Fruit fly (Drosophila melanogaster) whole organism, embryonic: Measurements from ENCODE around the gene CG31109.

Source experiments
- Asciz ChIP-seq: fragments of 200-800 bp; sonication (Bioruptor generic); optimal IDR thresholded peaks from 2 replicates; lab custom pipeline; 2017; ENCODE audit warnings: missing biosample characterization, mild to moderate bottlenecking, missing genetic modification characterization, missing genetic modification reagents
- B-H1 ChIP-seq: fragments of 200-800 bp; sonication (Bioruptor generic); IDR thresholded peaks from 3 replicates; pipeline ENCODE4 v1.3.6; 2022; ENCODE audit warnings: missing biosample characterization, missing genetic modification characterization
- CG10321 ChIP-seq: fragments of 200-800 bp; sonication (Bioruptor generic); IDR thresholded peaks from 2 replicates; pipeline ENCODE4 v1.3.6; 2022; ENCODE audit warnings: missing biosample characterization, missing genetic modification characterization
- CG11093 ChIP-seq: fragments of 200-800 bp; sonication (Bioruptor generic); IDR thresholded peaks from 3 replicates; pipeline ENCODE4 v1.3.6; 2022; ENCODE audit warnings: missing biosample characterization, missing genetic modification characterization
- CG12071 ChIP-seq: fragments of 200-800 bp; sonication (Bioruptor generic); optimal IDR thresholded peaks from 3 replicates; lab custom pipeline; 2018; ENCODE audit warnings: missing biosample characterization, mild to moderate bottlenecking, missing genetic modification characterization
- CG12219 ChIP-seq: fragments of 200-800 bp; sonication (Bioruptor generic); optimal IDR thresholded peaks from 3 replicates; lab custom pipeline; 2018; ENCODE audit warnings: missing biosample characterization, mild to moderate bottlenecking, missing genetic modification characterization
- CG13775 ChIP-seq: fragments of 200-800 bp; sonication (Bioruptor generic); optimal IDR thresholded peaks from 3 replicates; lab custom pipeline; 2017; ENCODE audit warnings: missing biosample characterization, mild to moderate bottlenecking, missing genetic modification characterization
- CG14441 ChIP-seq: fragments of 200-800 bp; sonication (Bioruptor generic); IDR thresholded peaks from 2 replicates; pipeline ENCODE4 v1.3.6; 2022; ENCODE audit warnings: missing biosample characterization, missing genetic modification characterization
- CG14710 ChIP-seq: fragments of 200-800 bp; sonication (Bioruptor generic); optimal IDR thresholded peaks from 3 replicates; lab custom pipeline; 2019; ENCODE audit warnings: missing biosample characterization, mild to moderate bottlenecking, missing genetic modification characterization, moderate library complexity
- CG17328 ChIP-seq: fragments of 200-800 bp; sonication (Bioruptor generic); IDR thresholded peaks from 2 replicates; pipeline ENCODE4 v1.3.6; 2022; ENCODE audit warnings: missing biosample characterization, missing genetic modification characterization
- CG17612 ChIP-seq: fragments of 200-800 bp; sonication (Bioruptor generic); IDR thresholded peaks from 2 replicates; pipeline ENCODE4 v1.3.6; 2022; ENCODE audit warnings: missing biosample characterization, missing genetic modification characterization
- CG2120 ChIP-seq: fragments of 200-800 bp; sonication (Bioruptor generic); optimal IDR thresholded peaks from 3 replicates; lab custom pipeline; 2016; ENCODE audit warnings: missing biosample characterization, missing genetic modification characterization
- CG2199 ChIP-seq: fragments of 200-800 bp; sonication (Bioruptor generic); IDR thresholded peaks from 3 replicates; pipeline ENCODE4 v1.3.6; 2022; ENCODE audit warnings: missing biosample characterization, missing genetic modification characterization
- CG2889 ChIP-seq: fragments of 200-800 bp; sonication (Bioruptor generic); IDR thresholded peaks from 3 replicates; pipeline ENCODE4 v1.3.6; 2022; ENCODE audit warnings: missing biosample characterization, missing genetic modification characterization
- CG31224 ChIP-seq: fragments of 200-800 bp; sonication (Bioruptor generic); IDR thresholded peaks from 2 replicates; pipeline ENCODE4 v1.3.6; 2022; ENCODE audit warnings: missing biosample characterization, missing genetic modification characterization
- CG32772 ChIP-seq: fragments of 200-800 bp; sonication (Bioruptor generic); IDR thresholded peaks from 2 replicates; pipeline ENCODE4 v1.3.6; 2022; ENCODE audit warnings: missing biosample characterization, missing genetic modification characterization
- CG34376 ChIP-seq: fragments of 200-800 bp; sonication (Bioruptor generic); optimal IDR thresholded peaks from 2 replicates; lab custom pipeline; 2018; ENCODE audit warnings: missing biosample characterization, mild to moderate bottlenecking, missing genetic modification characterization
- CG3838 ChIP-seq: fragments of 200-800 bp; sonication (Bioruptor generic); optimal IDR thresholded peaks from 3 replicates; lab custom pipeline; 2016; ENCODE audit warnings: missing biosample characterization, missing genetic modification characterization
- CG4404 ChIP-seq: fragments of 200-800 bp; sonication (Bioruptor generic); IDR thresholded peaks from 2 replicates; pipeline ENCODE4 v1.3.6; 2022; ENCODE audit warnings: missing biosample characterization, missing genetic modification characterization
- CG4424 ChIP-seq: fragments of 200-800 bp; sonication (Bioruptor generic); optimal IDR thresholded peaks from 3 replicates; lab custom pipeline; 2016; ENCODE audit warnings: missing biosample characterization, missing genetic modification characterization
- CG5180 ChIP-seq: fragments of 200-800 bp; sonication (Bioruptor generic); optimal IDR thresholded peaks from 3 replicates; lab custom pipeline; 2017; ENCODE audit warnings: missing biosample characterization, missing genetic modification characterization, mild to moderate bottlenecking, moderate library complexity, missing genetic modification reagents
- CG5245 ChIP-seq: fragments of 200-800 bp; sonication (Bioruptor generic); optimal IDR thresholded peaks from 3 replicates; lab custom pipeline; 2016; ENCODE audit warnings: missing biosample characterization, missing genetic modification characterization
- CG6175 ChIP-seq: fragments of 200-800 bp; sonication (Bioruptor generic); IDR thresholded peaks from 3 replicates; pipeline ENCODE4 v1.3.6; 2022; ENCODE audit warnings: missing biosample characterization, missing genetic modification characterization
- CG7786 ChIP-seq: fragments of 200-800 bp; sonication (Bioruptor generic); optimal IDR thresholded peaks from 2 replicates; lab custom pipeline; 2016; ENCODE audit warnings: missing biosample characterization, missing genetic modification characterization
- CG7839 ChIP-seq: fragments of 200-800 bp; sonication (Bioruptor generic); optimal IDR thresholded peaks from 3 replicates; lab custom pipeline; 2018; ENCODE audit warnings: missing biosample characterization, mild to moderate bottlenecking, missing genetic modification characterization, moderate library complexity
- CG7987 ChIP-seq: fragments of 200-800 bp; sonication (Bioruptor generic); optimal IDR thresholded peaks from 2 replicates; lab custom pipeline; 2018; ENCODE audit warnings: missing biosample characterization, mild to moderate bottlenecking, missing genetic modification characterization, moderate library complexity
- CG8359 ChIP-seq: fragments of 200-800 bp; sonication (Bioruptor generic); optimal IDR thresholded peaks from 2 replicates; lab custom pipeline; 2017; ENCODE audit warnings: missing biosample characterization, mild to moderate bottlenecking, missing genetic modification characterization, borderline replicate concordance
- CG9727 ChIP-seq: fragments of 200-800 bp; sonication (Bioruptor generic); optimal IDR thresholded peaks from 3 replicates; lab custom pipeline; 2017; ENCODE audit warnings: missing biosample characterization, mild to moderate bottlenecking, missing genetic modification characterization
- Dbx ChIP-seq: fragments of 200-800 bp; sonication (Bioruptor generic); IDR thresholded peaks from 3 replicates; pipeline ENCODE4 v1.3.6; 2022; ENCODE audit warnings: missing biosample characterization, missing genetic modification characterization
- Gug ChIP-seq: fragments of 200-800 bp; sonication (Bioruptor generic); IDR thresholded peaks from 4 replicates; pipeline ENCODE4 v1.3.6; 2022; ENCODE audit warnings: missing biosample characterization, missing genetic modification characterization
- HHEX ChIP-seq: fragments of 200-800 bp; sonication (Bioruptor generic); optimal IDR thresholded peaks from 3 replicates; lab custom pipeline; 2017; ENCODE audit warnings: missing biosample characterization, mild to moderate bottlenecking, missing genetic modification characterization, missing genetic modification reagents
- HmgD ChIP-seq: fragments of 200-800 bp; sonication (Bioruptor generic); optimal IDR thresholded peaks from 3 replicates; lab custom pipeline; 2016; ENCODE audit warnings: missing biosample characterization, missing genetic modification characterization
- Hr3 ChIP-seq: fragments of 200-800 bp; sonication (Bioruptor generic); optimal IDR thresholded peaks from 3 replicates; lab custom pipeline; 2016; ENCODE audit warnings: missing biosample characterization, missing genetic modification characterization
- Med ChIP-seq: fragments of 200-800 bp; sonication (Bioruptor generic); peaks from one replicate; lab custom pipeline; 2016; ENCODE audit warnings: missing biosample characterization, missing genetic modification characterization, mild to moderate bottlenecking, inconsistent platforms, moderate library complexity
- Rx ChIP-seq: fragments of 200-800 bp; sonication (Bioruptor generic); IDR thresholded peaks from 2 replicates; pipeline ENCODE4 v1.3.6; 2022; ENCODE audit warnings: missing biosample characterization, missing genetic modification characterization
- chinmo ChIP-seq: fragments of 200-800 bp; sonication (Bioruptor generic); IDR thresholded peaks from 4 replicates; pipeline ENCODE4 v1.3.6; 2022; ENCODE audit warnings: missing biosample characterization, missing genetic modification characterization; ENCODE audit not compliant: partially characterized antibody
- eyg ChIP-seq: fragments of 200-800 bp; sonication (Bioruptor generic); optimal IDR thresholded peaks from 3 replicates; lab custom pipeline; 2016; ENCODE audit warnings: missing biosample characterization, missing genetic modification characterization
- h ChIP-seq: fragments of >200 bp; optimal IDR thresholded peaks from 2 replicates; lab custom pipeline; 2017
- ken ChIP-seq: fragments of 200-800 bp; sonication (Bioruptor generic); IDR thresholded peaks from 3 replicates; pipeline ENCODE4 v1.3.6; 2022; ENCODE audit warnings: missing biosample characterization, missing genetic modification characterization
- nerfin-1 ChIP-seq: fragments of 200-800 bp; sonication (Bioruptor generic); optimal IDR thresholded peaks from 3 replicates; lab custom pipeline; 2019; ENCODE audit warnings: missing biosample characterization, mild to moderate bottlenecking, missing genetic modification characterization, moderate library complexity
- onecut ChIP-seq: fragments of 200-800 bp; sonication (Bioruptor generic); IDR thresholded peaks from 2 replicates; pipeline ENCODE4 v1.3.6; 2022; ENCODE audit warnings: missing biosample characterization, missing genetic modification characterization
- pan ChIP-seq, 4 experiments: fragments of >200 bp in 3 of 4; fragments of 200-800 bp in 1 of 4; sonication (Bioruptor generic) in 1 of 4; optimal IDR thresholded peaks in 3 of 4; IDR thresholded peaks in 1 of 4; 2 replicates each; pipeline versions ENCODE4 v1.3.6 to Lab custom; 2017 to 2022; ENCODE audit warnings: missing biosample characterization in 2 of 4, missing genetic modification characterization in 2 of 4, mixed read lengths in 1 of 4
- pum ChIP-seq: fragments of 200-800 bp; sonication (Bioruptor generic); optimal IDR thresholded peaks from 2 replicates; lab custom pipeline; 2016; ENCODE audit warnings: missing biosample characterization, missing genetic modification characterization
- row ChIP-seq: fragments of 200-800 bp; sonication (Bioruptor generic); IDR thresholded peaks from 3 replicates; pipeline ENCODE4 v1.3.6; 2022; ENCODE audit warnings: missing biosample characterization, missing genetic modification characterization
- run ChIP-seq: fragments of 200-800 bp; sonication (Bioruptor generic); optimal IDR thresholded peaks from 3 replicates; lab custom pipeline; 2018; ENCODE audit warnings: missing biosample characterization, mild to moderate bottlenecking, missing genetic modification characterization
- sisA ChIP-seq: fragments of 200-800 bp; sonication (Bioruptor generic); IDR thresholded peaks from 2 replicates; pipeline ENCODE4 v1.3.6; 2022; ENCODE audit warnings: missing biosample characterization, missing genetic modification characterization
- slou ChIP-seq: fragments of 200-800 bp; sonication (Bioruptor generic); optimal IDR thresholded peaks from 3 replicates; lab custom pipeline; 2016; ENCODE audit warnings: missing biosample characterization, missing genetic modification characterization
- slp2 ChIP-seq: fragments of 200-800 bp; sonication (Bioruptor generic); optimal IDR thresholded peaks from 2 replicates; lab custom pipeline; 2016; ENCODE audit warnings: missing biosample characterization, missing genetic modification characterization
- sna ChIP-seq: fragments of 200-800 bp; sonication (Bioruptor generic); IDR thresholded peaks from 2 replicates; pipeline ENCODE4 v1.3.6; 2022; ENCODE audit warnings: missing biosample characterization, missing genetic modification characterization; ENCODE audit not compliant: partially characterized antibody
- ssp ChIP-seq: fragments of 200-800 bp; sonication (Bioruptor generic); IDR thresholded peaks from 2 replicates; pipeline ENCODE4 v1.3.6; 2022; ENCODE audit warnings: missing biosample characterization, missing genetic modification characterization
- wor ChIP-seq: fragments of 200-800 bp; sonication (Bioruptor generic); IDR thresholded peaks from 2 replicates; pipeline ENCODE4 v1.3.6; 2022; ENCODE audit warnings: missing biosample characterization, missing genetic modification characterization

The CG31109 gene

DNA sequence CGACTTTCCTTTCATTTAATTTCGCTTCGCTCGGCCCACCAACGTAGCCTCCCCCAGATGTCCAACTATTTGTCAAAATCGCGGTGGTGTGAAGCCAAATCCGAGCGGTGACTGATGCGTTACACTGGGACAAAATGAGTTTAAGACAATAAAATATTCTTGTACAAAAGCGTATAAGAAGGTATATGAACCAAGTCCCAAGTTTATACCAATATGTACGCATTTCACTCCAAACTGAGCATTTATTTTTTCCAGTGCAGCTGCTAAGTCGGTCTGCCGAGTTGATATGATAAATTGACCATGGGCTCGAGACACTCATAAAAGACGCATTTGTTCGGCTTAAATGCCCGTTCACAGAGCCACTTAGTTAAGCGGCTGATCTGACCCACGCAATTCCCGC, 49.7 kb downstream of the CG31109 start (continued):
- peak; percentile 29 for TF ChIP-seq HHEX (GFP tag; lab: Kevin White, UChicago)
- TF ChIP-seq chinmo, result no peak
- TF ChIP-seq row (GFP tag; lab: Robert Waterston, UW), result peak; percentile 71
- peak; percentile 29; the same call in 1 of the 2 replicates for TF ChIP-seq CG32772 (GFP tag; lab: Robert Waterston, UW)
- no peak for TF ChIP-seq CG8359 (GFP tag; lab: Kevin White, UChicago)
- TF ChIP-seq CG5245 (GFP tag; lab: Kevin White, UChicago), result peak; percentile 54
- TF ChIP-seq CG4424, result peak; percentile 58
- TF ChIP-seq ssp (GFP tag; lab: Robert Waterston, UW), result 0 out of 2 replicates have a peak, but pooled peaks have one; percentile 22
- TF ChIP-seq eyg (GFP tag; lab: Kevin White, UChicago), result no peak
- 0 out of 4 replicates have a peak, but pooled peaks have one; percentile 29 for TF ChIP-seq Gug
- TF ChIP-seq CG7839 (tag; lab: Kevin White, UChicago), result peak; percentile 62
- peak; percentile 20; the same call in 1 of the 3 replicates for TF ChIP-seq CG2199 (GFP tag; lab: Robert Waterston, UW)
- TF ChIP-seq slp2 (GFP tag; lab: Kevin White, UChicago), result no peak
- TF ChIP-seq CG7987 (GFP tag; lab: Kevin White, UChicago), result peak; percentile 1
- peak; percentile 52 for TF ChIP-seq CG12071 (GFP tag; lab: Kevin White, UChicago)
- peak; percentile 49 for TF ChIP-seq CG12219
- peak; percentile 40; the same call in 1 of the 2 replicates for TF ChIP-seq CG4404 (GFP tag; lab: Robert Waterston, UW)
- TF ChIP-seq CG31224, result peak; percentile 30; the same call in 1 of the 2 replicates
- TF ChIP-seq Dbx, result 0 out of 3 replicates have a peak, but pooled peaks have one; percentile 42
- no peak for TF ChIP-seq CG13775 (GFP tag; lab: Kevin White, UChicago)
- peak; percentile 9 for TF ChIP-seq pum
- TF ChIP-seq B-H1 (GFP tag; lab: Robert Waterston, UW), result peak; percentile 60; the same call in 2 of the 3 replicates
- TF ChIP-seq Hr3 (GFP tag; lab: Kevin White, UChicago), result peak; percentile 39
- no peak for TF ChIP-seq ken (GFP tag; lab: Robert Waterston, UW)
- TF ChIP-seq sna (GFP tag; lab: Robert Waterston, UW), result no peak
- 0 out of 2 replicates have a peak, but pooled peaks have one; percentile 25 for TF ChIP-seq wor (GFP tag; lab: Robert Waterston, UW)
- TF ChIP-seq Rx (GFP tag; lab: Robert Waterston, UW), result peak; percentile 63
- TF ChIP-seq pan (optimal IDR thresholded peaks at IDR 0.05; lab: Kevin White, UChicago), result no peak
- TF ChIP-seq pan (GFP tag; optimal IDR thresholded peaks at IDR 0.05 in 1 of 2, IDR thresholded peaks at IDR 0.05 in 1 of 2), result peak in 1 of 2 experiments; percentile 66
- 0 out of 2 replicates have a peak, but pooled peaks have one; percentile 19 for TF ChIP-seq onecut
- no peak for TF ChIP-seq slou (GFP tag; lab: Kevin White, UChicago)
- peak; percentile 42 for TF ChIP-seq CG7786
- no peak for TF ChIP-seq CG6175 (GFP tag; lab: Robert Waterston, UW)
- TF ChIP-seq CG5180 (GFP tag; lab: Kevin White, UChicago), result peak; percentile 8
- peak; percentile 85 for TF ChIP-seq CG14441
- TF ChIP-seq HmgD (GFP tag; lab: Kevin White, UChicago), result no peak
- peak; percentile 16 for TF ChIP-seq Asciz
- no peak for TF ChIP-seq run (tag; lab: Kevin White, UChicago)
- no peak for TF ChIP-seq h (lab: Kevin White, UChicago)
- peak; percentile 70 for TF ChIP-seq CG17328
- 0 out of 2 replicates have a peak, but pooled peaks have one; percentile 18 for TF ChIP-seq CG10321 (GFP tag; lab: Robert Waterston, UW)
- no peak for TF ChIP-seq CG2889 (GFP tag; lab: Robert Waterston, UW)
- peak; percentile 93 for TF ChIP-seq Med (GFP tag; lab: Kevin White, UChicago)
- no peak for TF ChIP-seq nerfin-1 (tag; lab: Kevin White, UChicago)
- TF ChIP-seq CG11093 (GFP tag; lab: Robert Waterston, UW), result no peak
- TF ChIP-seq CG34376 (GFP tag; lab: Kevin White, UChicago), result no peak
- no peak for TF ChIP-seq CG3838 (GFP tag; lab: Kevin White, UChicago)
- peak; percentile 21 for TF ChIP-seq CG14710
- peak; percentile 53 for TF ChIP-seq sisA (GFP tag; lab: Robert Waterston, UW)
- TF ChIP-seq CG9727 (GFP tag; lab: Kevin White, UChicago), result peak; percentile 29
- TF ChIP-seq CG2120 (GFP tag; lab: Kevin White, UChicago), result no peak
- TF ChIP-seq CG17612, result no peak
